Worm (Caenorhabditis elegans) whole organism, mixed stage, embryonic: ENCODE results near the gene idpp-2.

Experiments used
- blmp-1 ChIP-seq: fragments of 150-350 bp; optimal IDR thresholded peaks from 2 replicates; lab custom pipeline; 2014; ENCODE audit warnings: missing biosample characterization, missing genetic modification characterization
- ces-1 ChIP-seq: fragments of 150-350 bp; optimal IDR thresholded peaks from 2 replicates; lab custom pipeline; 2014; ENCODE audit warnings: missing biosample characterization, missing genetic modification reagents, missing genetic modification characterization
- elt-3 ChIP-seq: fragments of 150-350 bp; optimal IDR thresholded peaks from 2 replicates; lab custom pipeline; 2014; ENCODE audit warnings: missing biosample characterization, missing genetic modification characterization
- mab-5 ChIP-seq: fragments of 150-350 bp; optimal IDR thresholded peaks from 2 replicates; lab custom pipeline; 2014; ENCODE audit warnings: missing biosample characterization, missing genetic modification characterization
- pha-4 ChIP-seq: fragments of 150-350 bp; optimal IDR thresholded peaks from 2 replicates; lab custom pipeline; 2018; ENCODE audit warnings: missing biosample characterization, missing genetic modification reagents, missing genetic modification characterization
- unc-62 ChIP-seq: fragments of 150-350 bp; optimal IDR thresholded peaks from 2 replicates; lab custom pipeline; 2014; ENCODE audit warnings: missing biosample characterization, missing genetic modification reagents, missing genetic modification characterization

DNA sequence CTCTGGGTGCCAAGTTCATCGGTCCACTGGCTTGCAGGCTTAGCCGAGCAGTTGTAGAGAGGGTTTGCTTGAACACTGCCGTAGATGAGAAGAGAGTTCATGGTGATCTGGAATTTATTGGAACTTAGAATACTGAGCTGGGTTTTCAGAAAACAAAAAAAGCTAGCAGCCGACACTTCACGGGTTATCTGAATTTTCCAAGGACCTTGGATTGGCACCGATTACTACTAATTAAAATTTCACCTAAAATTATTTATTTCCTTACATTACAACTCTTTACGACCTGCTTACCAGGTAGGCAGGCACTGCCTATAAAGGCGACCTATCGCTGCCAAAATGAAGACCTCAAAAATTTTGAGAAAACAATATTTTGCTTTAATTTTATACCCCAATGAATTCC lies 54.5 kb downstream of the idpp-2 start, which contains the start of gene srt-52:
- TF ChIP-seq blmp-1 (tag; lab: Kevin White, UChicago) (no peak), ces-1 (no peak), mab-5 (no peak), pha-4 (no peak), elt-3 (tag; lab: Kevin White, UChicago) (no peak), unc-62 (GFP tag; lab: Kevin White, UChicago) (no peak)
